Fruit fly (Drosophila melanogaster) S2 (cell line): ENCODE measurements around the gene ddbt.

Experiments used
- CG8478 ChIP-seq: fragments of >200 bp; optimal IDR thresholded peaks from 2 replicates; lab custom pipeline; 2018
- CTCF ChIP-seq, 2 experiments: fragments of >200 bp; optimal IDR thresholded peaks; 2 replicates each; lab custom pipeline; 2018

- no peak for TF ChIP-seq CG8478
- no peak for TF ChIP-seq CTCF (optimal IDR thresholded peaks at IDR 0.05; lab: Kevin White, UChicago)
Measured at dm6 chr3L:343316-343715, 26.4 kb downstream of the ddbt start.
